Worm (Caenorhabditis elegans) whole organism, early embryonic: Measurements from ENCODE around the gene pqn-39.

Experiments
- B0310.2 ChIP-seq: sonication (generic microtip); optimal IDR thresholded peaks from 2 replicates; lab custom pipeline; 2016; ENCODE audit warnings: mild to moderate bottlenecking, missing genetic modification characterization, missing compliant biosample characterization
- F13C5.2 ChIP-seq: sonication (generic microtip); optimal IDR thresholded peaks from 2 replicates; lab custom pipeline; 2017; ENCODE audit warnings: mild to moderate bottlenecking, missing genetic modification characterization, inconsistent platforms, missing compliant biosample characterization
- aly-1 ChIP-seq: sonication (generic microtip); optimal IDR thresholded peaks from 2 replicates; lab custom pipeline; 2016; ENCODE audit warnings: missing genetic modification characterization, missing compliant biosample characterization
- ama-1 ChIP-seq: fragments of 150-350 bp; optimal IDR thresholded peaks from 2 replicates; lab custom pipeline; 2014
- ceh-13 ChIP-seq: fragments of 200-800 bp; sonication (Bioruptor generic); optimal IDR thresholded peaks from 2 replicates; lab custom pipeline; 2018; ENCODE audit warnings: mild to moderate bottlenecking, missing genetic modification characterization, missing compliant biosample characterization
- flt-1 ChIP-seq: fragments of 200-800 bp; sonication (Bioruptor generic); IDR thresholded peaks from 2 replicates; pipeline ENCODE4 v1.3.6; 2022; ENCODE audit warnings: missing genetic modification characterization, missing compliant biosample characterization
- hmg-4 ChIP-seq: fragments of 200-800 bp; sonication (Bioruptor generic); optimal IDR thresholded peaks from 2 replicates; lab custom pipeline; 2018; ENCODE audit warnings: mild to moderate bottlenecking, missing genetic modification characterization, missing compliant biosample characterization
- hnd-1 ChIP-seq: sonication (generic microtip); optimal IDR thresholded peaks from 2 replicates; lab custom pipeline; 2016; ENCODE audit warnings: missing genetic modification characterization, missing compliant biosample characterization
- pes-1 ChIP-seq: fragments of 200-800 bp; sonication (Bioruptor generic); IDR thresholded peaks from 2 replicates; pipeline ENCODE4 v1.3.6; 2022; ENCODE audit warnings: missing genetic modification reagents, missing genetic modification characterization, missing compliant biosample characterization
- scrt-1 ChIP-seq: fragments of 200-800 bp; sonication (Bioruptor generic); IDR thresholded peaks from 2 replicates; pipeline ENCODE4 v1.3.6; 2022; ENCODE audit warnings: missing genetic modification characterization, missing compliant biosample characterization
- tbx-11 ChIP-seq: fragments of 200-800 bp; sonication (Bioruptor generic); IDR thresholded peaks from 2 replicates; pipeline ENCODE4 v1.3.6; 2022; ENCODE audit warnings: missing genetic modification characterization, missing compliant biosample characterization
- tra-4 ChIP-seq: sonication (generic microtip); optimal IDR thresholded peaks from 2 replicates; lab custom pipeline; 2017; ENCODE audit warnings: missing genetic modification characterization, missing compliant biosample characterization

- no peak for TF ChIP-seq scrt-1 (GFP tag; lab: Robert Waterston, UW)
- no peak for TF ChIP-seq flt-1
- no peak for TF ChIP-seq hmg-4
- TF ChIP-seq hnd-1 (tag; lab: Kevin White, UChicago), result no peak
- no peak for TF ChIP-seq ceh-13 (GFP tag; lab: Kevin White, UChicago)
- TF ChIP-seq aly-1 (tag; lab: Kevin White, UChicago), result no peak
- TF ChIP-seq tbx-11 (GFP tag; lab: Robert Waterston, UW), result no peak
- TF ChIP-seq F13C5.2, result no peak
- no peak for TF ChIP-seq pes-1
- TF ChIP-seq B0310.2 (tag; lab: Kevin White, UChicago), result no peak
- no peak for TF ChIP-seq tra-4
- TF ChIP-seq ama-1 (lab: Kevin White, UChicago), result no peak
Measured at ce11 chrX:14001494-14001974, 33.1 kb upstream of the pqn-39 start, which contains the start of gene cytb-5.1.
